Fruit fly (Drosophila melanogaster) whole organism, prepupa: Measurements from ENCODE around the gene CG32152.

ENCODE experiments used
- Blimp-1 ChIP-seq: fragments of 200-800 bp; sonication (Bioruptor generic); optimal IDR thresholded peaks from 3 replicates; lab custom pipeline; 2017; ENCODE audit warnings: missing biosample characterization, missing genetic modification characterization, mild to moderate bottlenecking, moderate library complexity, missing genetic modification reagents
- CG10631 ChIP-seq: fragments of 200-800 bp; sonication (Bioruptor generic); optimal IDR thresholded peaks from 2 replicates; lab custom pipeline; 2016; ENCODE audit warnings: missing biosample characterization, missing genetic modification characterization
- CG10669 ChIP-seq: fragments of 200-800 bp; sonication (Bioruptor generic); optimal IDR thresholded peaks from 3 replicates; lab custom pipeline; 2018; ENCODE audit warnings: missing biosample characterization, mild to moderate bottlenecking, missing genetic modification characterization, moderate library complexity
- CG11294 ChIP-seq: fragments of 200-800 bp; sonication (Bioruptor generic); IDR thresholded peaks from 2 replicates; pipeline ENCODE4 v1.3.6; 2022; ENCODE audit warnings: missing biosample characterization, missing genetic modification characterization
- CG11762 ChIP-seq: fragments of 200-800 bp; sonication (Bioruptor generic); optimal IDR thresholded peaks from 3 replicates; lab custom pipeline; 2016; ENCODE audit warnings: missing biosample characterization, missing genetic modification characterization; ENCODE audit not compliant: insufficient read depth
- CG11902 ChIP-seq: fragments of 200-800 bp; sonication (Bioruptor generic); optimal IDR thresholded peaks from 3 replicates; lab custom pipeline; 2016; ENCODE audit warnings: missing biosample characterization, missing genetic modification characterization
- CG15336 ChIP-seq: fragments of 200-800 bp; sonication (Bioruptor generic); IDR thresholded peaks from 2 replicates; pipeline ENCODE4 v1.3.6; 2022; ENCODE audit warnings: missing biosample characterization, missing genetic modification characterization
- CG16779 ChIP-seq: fragments of 200-800 bp; sonication (Bioruptor generic); optimal IDR thresholded peaks from 3 replicates; lab custom pipeline; 2017; ENCODE audit warnings: missing biosample characterization, mild to moderate bottlenecking, missing genetic modification characterization
- CG3032 ChIP-seq: fragments of 200-800 bp; optimal IDR thresholded peaks from 2 replicates; lab custom pipeline; 2019; ENCODE audit warnings: missing biosample characterization, mild to moderate bottlenecking, missing genetic modification characterization, moderate library complexity
- CG31627 ChIP-seq: fragments of 200-800 bp; sonication (Bioruptor generic); optimal IDR thresholded peaks from 3 replicates; lab custom pipeline; 2016; ENCODE audit warnings: missing biosample characterization, missing genetic modification characterization
- CG32006 ChIP-seq: fragments of 200-800 bp; sonication (Bioruptor generic); optimal IDR thresholded peaks from 3 replicates; lab custom pipeline; 2017; ENCODE audit warnings: missing biosample characterization, mild to moderate bottlenecking, missing genetic modification characterization
- CG34406 ChIP-seq: fragments of 200-800 bp; sonication (Bioruptor generic); optimal IDR thresholded peaks from 3 replicates; lab custom pipeline; 2016; ENCODE audit warnings: missing biosample characterization, missing genetic modification characterization
- CG3919 ChIP-seq: fragments of 200-800 bp; sonication (Bioruptor generic); optimal IDR thresholded peaks from 3 replicates; lab custom pipeline; 2016; ENCODE audit warnings: missing biosample characterization, missing genetic modification characterization
- CG4318 ChIP-seq: fragments of 200-800 bp; sonication (Bioruptor generic); optimal IDR thresholded peaks from 3 replicates; lab custom pipeline; 2017; ENCODE audit warnings: missing biosample characterization, mild to moderate bottlenecking, missing genetic modification characterization
- CG6163 ChIP-seq: fragments of 200-800 bp; sonication (Bioruptor generic); IDR thresholded peaks from 3 replicates; pipeline ENCODE4 v1.3.6; 2022; ENCODE audit warnings: missing biosample characterization, missing genetic modification characterization
- CG6276 ChIP-seq: fragments of 200-800 bp; sonication (Bioruptor generic); optimal IDR thresholded peaks from 2 replicates; lab custom pipeline; 2017; ENCODE audit warnings: missing biosample characterization, mild to moderate bottlenecking, missing genetic modification characterization
- CG6792 ChIP-seq: fragments of 200-800 bp; sonication (Bioruptor generic); optimal IDR thresholded peaks from 3 replicates; lab custom pipeline; 2016; ENCODE audit warnings: missing biosample characterization, missing genetic modification characterization
- CG6808 ChIP-seq: fragments of 200-800 bp; sonication (Bioruptor generic); optimal IDR thresholded peaks from 3 replicates; lab custom pipeline; 2017; ENCODE audit warnings: missing biosample characterization, missing genetic modification characterization, mild to moderate bottlenecking, moderate library complexity, missing genetic modification reagents
- CG6854 ChIP-seq: fragments of 200-800 bp; sonication (Bioruptor generic); optimal IDR thresholded peaks from 2 replicates; lab custom pipeline; 2017; ENCODE audit warnings: missing biosample characterization, mild to moderate bottlenecking, missing genetic modification characterization
- CG7368 ChIP-seq: fragments of 200-800 bp; sonication (Bioruptor generic); optimal IDR thresholded peaks from 3 replicates; lab custom pipeline; 2016; ENCODE audit warnings: missing biosample characterization, missing genetic modification characterization
- CG8319 ChIP-seq: fragments of 200-800 bp; sonication (Bioruptor generic); optimal IDR thresholded peaks from 3 replicates; lab custom pipeline; 2016; ENCODE audit warnings: missing biosample characterization, missing genetic modification characterization
- CG8632 ChIP-seq: fragments of 200-800 bp; sonication (Bioruptor generic); optimal IDR thresholded peaks from 3 replicates; lab custom pipeline; 2016; ENCODE audit warnings: missing biosample characterization, missing genetic modification characterization
- Eip78C ChIP-seq: fragments of 200-800 bp; sonication (Bioruptor generic); peaks from one replicate; lab custom pipeline; 2016; ENCODE audit warnings: missing biosample characterization, missing genetic modification characterization
- Ets21C ChIP-seq: fragments of 200-800 bp; sonication (Bioruptor generic); optimal IDR thresholded peaks from 3 replicates; lab custom pipeline; 2016; ENCODE audit warnings: missing biosample characterization, missing genetic modification characterization
- Hr39 ChIP-seq: fragments of 200-800 bp; sonication (Bioruptor generic); optimal IDR thresholded peaks from 2 replicates; lab custom pipeline; 2016; ENCODE audit warnings: missing biosample characterization, missing genetic modification characterization
- Hr4 ChIP-seq: fragments of 200-800 bp; sonication (Bioruptor generic); optimal IDR thresholded peaks from 3 replicates; lab custom pipeline; 2016; ENCODE audit warnings: missing biosample characterization, missing genetic modification characterization
- Met ChIP-seq: fragments of 200-800 bp; sonication (Bioruptor generic); optimal IDR thresholded peaks from 3 replicates; lab custom pipeline; 2016; ENCODE audit warnings: missing biosample characterization, missing genetic modification characterization
- OdsH ChIP-seq: fragments of 200-800 bp; sonication (Bioruptor generic); optimal IDR thresholded peaks from 3 replicates; lab custom pipeline; 2016; ENCODE audit warnings: missing biosample characterization, missing genetic modification characterization
- Smox ChIP-seq: fragments of 200-800 bp; sonication (Bioruptor generic); optimal IDR thresholded peaks from 3 replicates; lab custom pipeline; 2016; ENCODE audit warnings: missing biosample characterization, missing genetic modification characterization
- Sox102F ChIP-seq: fragments of 200-800 bp; sonication (Bioruptor generic); optimal IDR thresholded peaks from 2 replicates; lab custom pipeline; 2016; ENCODE audit warnings: missing biosample characterization, mild to moderate bottlenecking, missing genetic modification characterization
- Sox15 ChIP-seq: fragments of 200-800 bp; sonication (Bioruptor generic); optimal IDR thresholded peaks from 3 replicates; lab custom pipeline; 2016; ENCODE audit warnings: missing biosample characterization, missing genetic modification characterization
- achi ChIP-seq: fragments of 200-800 bp; sonication (Bioruptor generic); optimal IDR thresholded peaks from 3 replicates; lab custom pipeline; 2016; ENCODE audit warnings: missing biosample characterization, missing genetic modification characterization
- acj6 ChIP-seq: fragments of 200-800 bp; sonication (Bioruptor generic); optimal IDR thresholded peaks from 3 replicates; lab custom pipeline; 2016; ENCODE audit warnings: missing biosample characterization, missing genetic modification characterization
- dac ChIP-seq: fragments of 200-800 bp; sonication (Bioruptor generic); optimal IDR thresholded peaks from 2 replicates; lab custom pipeline; 2017; ENCODE audit warnings: missing biosample characterization, mild to moderate bottlenecking, missing genetic modification characterization
- dsx ChIP-seq: fragments of 200-800 bp; optimal IDR thresholded peaks from 3 replicates; lab custom pipeline; 2019; ENCODE audit warnings: missing biosample characterization, mild to moderate bottlenecking, missing genetic modification characterization, moderate library complexity; ENCODE audit not compliant: poor library complexity, severe bottlenecking
- eg ChIP-seq: fragments of 200-800 bp; sonication (Bioruptor generic); IDR thresholded peaks from 3 replicates; pipeline ENCODE4 v1.3.6; 2022; ENCODE audit warnings: missing biosample characterization, missing genetic modification characterization
- esn ChIP-seq: fragments of 200-800 bp; sonication (Bioruptor generic); optimal IDR thresholded peaks from 2 replicates; lab custom pipeline; 2016; ENCODE audit warnings: missing biosample characterization, mild to moderate bottlenecking, missing genetic modification characterization, moderate library complexity
- fd59A ChIP-seq: fragments of 200-800 bp; sonication (Bioruptor generic); optimal IDR thresholded peaks from 2 replicates; lab custom pipeline; 2017; ENCODE audit warnings: missing biosample characterization, mild to moderate bottlenecking, missing genetic modification characterization, missing genetic modification reagents
- fd85E ChIP-seq: fragments of 200-800 bp; sonication (Bioruptor generic); optimal IDR thresholded peaks from 3 replicates; lab custom pipeline; 2016; ENCODE audit warnings: missing biosample characterization, missing genetic modification characterization
- fkh ChIP-seq: fragments of 200-800 bp; sonication (Bioruptor generic); optimal IDR thresholded peaks from 3 replicates; lab custom pipeline; 2017; ENCODE audit warnings: missing biosample characterization, mild to moderate bottlenecking, missing genetic modification characterization, moderate library complexity
- lz ChIP-seq: fragments of 200-800 bp; sonication (Bioruptor generic); optimal IDR thresholded peaks from 3 replicates; lab custom pipeline; 2016; ENCODE audit warnings: missing biosample characterization, missing genetic modification characterization
- net ChIP-seq: fragments of 200-800 bp; sonication (Bioruptor generic); optimal IDR thresholded peaks from 3 replicates; lab custom pipeline; 2016; ENCODE audit warnings: missing biosample characterization, missing genetic modification characterization
- salr ChIP-seq, 2 experiments: fragments of 200-800 bp; sonication (Bioruptor generic); optimal IDR thresholded peaks; 3 replicates each; lab custom pipeline; 2016 to 2018; ENCODE audit warnings: missing biosample characterization in 2 of 2, missing genetic modification characterization in 2 of 2, mild to moderate bottlenecking in 1 of 2
- spab ChIP-seq: fragments of 200-800 bp; sonication (Bioruptor generic); optimal IDR thresholded peaks from 2 replicates; lab custom pipeline; 2017; ENCODE audit warnings: missing biosample characterization, mild to moderate bottlenecking, missing genetic modification characterization, missing genetic modification reagents
- ss ChIP-seq, 2 experiments: fragments of 200-800 bp; sonication (Bioruptor generic); optimal IDR thresholded peaks; 2 replicates in 1 of 2; 3 replicates in 1 of 2; lab custom pipeline; 2017 to 2018; ENCODE audit warnings: mild to moderate bottlenecking in 2 of 2, missing biosample characterization in 2 of 2, missing genetic modification characterization in 2 of 2, moderate library complexity in 1 of 2
- svp ChIP-seq: fragments of 200-800 bp; sonication (Bioruptor generic); peaks from one replicate; lab custom pipeline; 2016; ENCODE audit warnings: missing biosample characterization, missing genetic modification characterization
- topi ChIP-seq: fragments of 200-800 bp; sonication (Bioruptor generic); optimal IDR thresholded peaks from 3 replicates; lab custom pipeline; 2016; ENCODE audit warnings: missing biosample characterization, missing genetic modification characterization
- vri ChIP-seq: fragments of 200-800 bp; sonication (Bioruptor generic); optimal IDR thresholded peaks from 3 replicates; lab custom pipeline; 2016; ENCODE audit warnings: missing biosample characterization, mild to moderate bottlenecking, missing genetic modification characterization

Gene CG32152

dm6 chr3L:16149418-16150160 lies 5.8 kb upstream of the CG32152 start (continued):
- no peak for TF ChIP-seq CG6854 (GFP tag; lab: Kevin White, UChicago)

DNA sequence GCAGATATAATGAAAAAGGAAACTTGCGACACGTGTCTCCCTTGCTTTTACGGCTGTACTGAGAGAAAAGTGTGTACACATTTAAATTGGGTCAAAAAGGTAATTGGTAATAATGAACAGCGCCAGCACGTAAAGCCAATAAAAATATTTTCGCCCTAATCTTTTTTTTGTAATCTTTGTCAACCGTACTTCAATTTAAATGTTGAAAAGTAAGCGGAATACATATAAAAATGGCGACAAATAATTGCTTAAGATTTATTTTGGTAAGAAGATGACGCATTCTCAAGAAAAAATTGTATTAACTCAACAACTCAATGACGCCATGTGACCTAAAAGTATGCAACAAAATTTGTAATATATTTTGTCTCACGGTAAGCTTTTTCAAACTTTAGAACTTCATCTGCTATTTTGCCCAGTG lies 4.0 kb upstream of the CG32152 start:
- TF ChIP-seq dac (GFP tag; lab: Kevin White, UChicago) (peak; percentile 8), lz (GFP tag; lab: Kevin White, UChicago) (peak; percentile 50), esn (peak; percentile 56), CG3032 (tag; lab: Kevin White, UChicago) (peak; percentile 45), CG34406 (GFP tag; lab: Kevin White, UChicago) (peak; percentile 24), CG8632 (GFP tag; lab: Kevin White, UChicago) (peak; percentile 45), OdsH (GFP tag; lab: Kevin White, UChicago) (peak; percentile 36), CG3919 (GFP tag; lab: Kevin White, UChicago) (peak; percentile 49), CG31627 (GFP tag; lab: Kevin White, UChicago) (peak; percentile 39), fd59A (GFP tag; lab: Kevin White, UChicago) (peak; percentile 21), spab (GFP tag; lab: Kevin White, UChicago) (peak; percentile 31), dsx (no peak), CG15336 (GFP tag; lab: Robert Waterston, UW) (peak; percentile 54), Sox15 (GFP tag; lab: Kevin White, UChicago) (peak; percentile 15), eg (GFP tag; lab: Robert Waterston, UW) (no peak), acj6 (GFP tag; lab: Kevin White, UChicago) (peak; percentile 48), CG4318 (GFP tag; lab: Kevin White, UChicago) (no peak), CG7368 (GFP tag; lab: Kevin White, UChicago) (peak; percentile 20), CG8319 (peak; percentile 46), Met (peak; percentile 48), Hr4 (GFP tag; lab: Kevin White, UChicago) (peak; percentile 36), CG11294 (no peak), CG16779 (tag; lab: Kevin White, UChicago) (no peak), CG6854 (GFP tag; lab: Kevin White, UChicago) (no peak), CG6276 (peak; percentile 17), CG6808 (GFP tag; lab: Kevin White, UChicago) (peak; percentile 46), CG6163 (GFP tag; lab: Robert Waterston, UW) (no peak), salr (GFP tag; optimal IDR thresholded peaks at IDR 0.05; lab: Kevin White, UChicago) (peak in 1 of 2 experiments; percentile 59), svp (GFP tag; lab: Kevin White, UChicago) (no peak), Smox (peak; percentile 55), achi (GFP tag; lab: Kevin White, UChicago) (no peak), Blimp-1 (GFP tag; lab: Kevin White, UChicago) (no peak), Sox102F (peak; percentile 42), fd85E (GFP tag; lab: Kevin White, UChicago) (no peak), CG10631 (peak; percentile 60), CG11762 (GFP tag; lab: Kevin White, UChicago) (peak; percentile 61), Eip78C (GFP tag; lab: Kevin White, UChicago) (peak; percentile 87), Hr39 (GFP tag; lab: Kevin White, UChicago) (peak; percentile 21), fkh (GFP tag; lab: Kevin White, UChicago) (no peak), CG11902 (GFP tag; lab: Kevin White, UChicago) (peak; percentile 29), CG10669 (peak; percentile 39), vri (GFP tag; lab: Kevin White, UChicago) (no peak), ss (GFP tag; optimal IDR thresholded peaks at IDR 0.05; lab: Kevin White, UChicago) (peak in 1 of 2 experiments; percentile 24), Ets21C (peak; percentile 31), CG6792 (GFP tag; lab: Kevin White, UChicago) (peak; percentile 53), topi (GFP tag; lab: Kevin White, UChicago) (peak; percentile 44), net (peak; percentile 31), CG32006 (GFP tag; lab: Kevin White, UChicago) (peak; percentile 61)
